Worm (Caenorhabditis elegans): Measurements from ENCODE around the gene R02F2.8.
A peak's percentile ranks its signal among the peaks of the same experiment; 100 is the strongest.

R02F2.8 gene

DNA sequence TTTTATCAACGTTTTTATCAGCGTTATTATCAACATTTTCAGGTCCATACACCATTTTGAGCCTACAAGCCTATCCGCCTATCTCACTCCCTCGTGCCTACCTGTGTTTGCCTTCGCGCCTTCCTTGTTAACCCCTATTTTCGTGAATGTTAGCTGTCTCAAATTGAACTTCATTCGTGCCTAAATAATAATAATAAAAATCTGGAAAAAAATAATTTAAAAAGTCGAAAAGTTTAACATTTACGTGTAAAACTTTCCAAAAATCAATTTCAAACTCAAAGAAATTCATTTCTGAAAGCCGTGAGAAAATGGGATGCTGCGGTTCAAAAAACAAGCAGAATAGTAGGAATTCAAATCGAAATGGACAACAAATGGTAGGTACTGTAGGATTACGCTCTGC lies 17.1 kb downstream of the R02F2.8 start, which contains the start of gene R02F2.10 (continued):
- no peak for TF ChIP-seq rcor-1 (GFP tag; IDR thresholded peaks at IDR 0.05)

- no peak for TF ChIP-seq B0336.3 (GFP tag; IDR thresholded peaks at IDR 0.05)
- TF ChIP-seq T07F8.4 (tag; optimal IDR thresholded peaks at IDR 0.05) = no peak
- no peak for TF ChIP-seq attf-5 (GFP tag; optimal IDR thresholded peaks at IDR 0.05)
- no peak for TF ChIP-seq nfya-2 (GFP tag; IDR thresholded peaks at IDR 0.05)
These were observed 20.9 kb downstream of the R02F2.8 start, which contains the start of gene lon-1 for ce11 chrIII:5474176-5474575. TSS of gene lon-1 (plus strand) at chrIII:5474476.

- TF ChIP-seq hrde-1 (tag; optimal IDR thresholded peaks at IDR 0.05; ENCODE audit: borderline replicate concordance) = no peak
- 0 out of 2 replicates have a peak, but pooled peaks have one; percentile 18 for TF ChIP-seq zfh-2 (GFP tag; conservative IDR thresholded peaks at IDR 0.05)
These were observed 22.4 kb downstream of the R02F2.8 start for ce11 chrIII:5472693-5473092.

ce11 chrIII:5469090-5469489 lies 26.0 kb downstream of the R02F2.8 start:
- TF ChIP-seq aptf-3 (GFP tag; IDR thresholded peaks at IDR 0.05) (no peak), nfyb-1 (GFP tag; IDR thresholded peaks at IDR 0.05) (peak; percentile 72; the same call in 1 of the 2 replicates)

ce11 chrIII:5464850-5465249 lies 30.2 kb downstream of the R02F2.8 start:
- TF ChIP-seq attf-3 (GFP tag; conservative IDR thresholded peaks at IDR 0.05) = no peak
- no peak for TF ChIP-seq nfya-2 (GFP tag; IDR thresholded peaks at IDR 0.05)
- TF ChIP-seq hmg-20 (GFP tag; IDR thresholded peaks at IDR 0.05) = no peak
- no peak for TF ChIP-seq lag-1 (GFP tag; IDR thresholded peaks at IDR 0.05)
- TF ChIP-seq efl-1 (GFP tag; optimal IDR thresholded peaks at IDR 0.05) = no peak

DNA sequence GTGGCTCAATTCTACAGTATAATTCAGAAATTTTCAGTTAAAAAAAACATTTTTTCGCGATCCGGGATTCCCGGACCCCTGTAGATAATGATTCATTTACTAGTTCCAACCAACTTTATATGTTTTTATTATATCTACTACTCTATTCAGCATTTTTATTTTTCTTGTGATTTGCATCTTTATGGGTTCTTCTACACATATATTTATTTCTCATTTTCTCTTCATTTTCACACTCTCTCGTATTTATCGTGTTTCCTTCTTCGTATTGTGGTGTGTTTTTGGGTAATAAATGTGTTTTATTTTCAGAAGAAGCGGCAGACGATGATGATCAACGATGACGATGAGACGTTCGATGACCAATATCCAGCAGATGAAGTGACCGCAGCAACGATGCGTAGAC lies 31.0 kb downstream of the R02F2.8 start, which contains the start of gene F48E8.2:
TSS of gene F48E8.2 (plus strand) at position 301 of the 400 bp plus-strand sequence.
- TF ChIP-seq F55B11.4 (tag; optimal IDR thresholded peaks at IDR 0.05; ENCODE audit: borderline replicate concordance, insufficient read depth) = no peak
- no peak for TF ChIP-seq nfya-2 (GFP tag; IDR thresholded peaks at IDR 0.05)
- no peak for TF ChIP-seq nhr-80 (tag; optimal IDR thresholded peaks at IDR 0.05)
- no peak for TF ChIP-seq T07F8.4 (tag; optimal IDR thresholded peaks at IDR 0.05)
- TF ChIP-seq ceh-91 (GFP tag; IDR thresholded peaks at IDR 0.05) = no peak
- no peak for TF ChIP-seq let-607 (tag; optimal IDR thresholded peaks at IDR 0.05)
- no peak for TF ChIP-seq sdz-38 (tag; optimal IDR thresholded peaks at IDR 0.05)
- TF ChIP-seq B0035.1 (tag; optimal IDR thresholded peaks at IDR 0.05) = no peak
- no peak for TF ChIP-seq athp-1 (tag; optimal IDR thresholded peaks at IDR 0.05)
- TF ChIP-seq B0261.1 (tag; optimal IDR thresholded peaks at IDR 0.05) = no peak
- no peak for TF ChIP-seq F57A8.1 (GFP tag; optimal IDR thresholded peaks at IDR 0.05)
- no peak for TF ChIP-seq lsy-27 (tag; optimal IDR thresholded peaks at IDR 0.05; ENCODE audit: borderline replicate concordance, insufficient read depth)
- TF ChIP-seq ceh-27 (GFP tag; optimal IDR thresholded peaks at IDR 0.05) = no peak
- TF ChIP-seq sea-2 (GFP tag; IDR thresholded peaks at IDR 0.05) = no peak
- no peak for TF ChIP-seq ets-4 (GFP tag; optimal IDR thresholded peaks at IDR 0.05)

DNA sequence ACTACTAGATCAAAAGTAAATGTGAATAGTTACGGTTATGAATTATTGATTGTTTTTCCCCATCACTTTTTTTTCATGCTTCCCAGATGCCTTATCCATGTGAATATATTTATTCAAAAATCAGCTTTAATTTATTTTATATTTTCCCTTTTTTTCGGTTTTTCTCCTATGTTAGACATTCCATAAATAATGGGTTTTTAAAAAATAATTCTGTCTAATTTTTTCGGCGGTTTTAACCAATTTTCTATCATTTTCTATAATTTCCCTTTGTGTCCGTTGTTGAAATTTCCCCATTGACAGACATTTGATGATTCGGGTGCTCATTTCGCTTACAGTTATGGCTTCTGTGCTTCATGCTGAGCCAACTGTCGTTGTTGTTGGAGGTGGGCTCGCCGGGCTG lies 34.0 kb downstream of the R02F2.8 start, which contains the start of gene F48E8.3:
TSS of gene F48E8.3 (plus strand) at position 301 of the 400 bp plus-strand sequence.
- TF ChIP-seq bed-1 (GFP tag; IDR thresholded peaks at IDR 0.05) (no peak), T26A5.8 (tag; optimal IDR thresholded peaks at IDR 0.05) (no peak), lsy-27 (tag; optimal IDR thresholded peaks at IDR 0.05; ENCODE audit: borderline replicate concordance, insufficient read depth) (no peak), F52B5.7 (tag; optimal IDR thresholded peaks at IDR 0.05) (no peak)
